Fruit fly (Drosophila melanogaster) whole organism, embryonic: ENCODE results near the gene CG15365.
A peak's percentile ranks its signal among the peaks of the same experiment; 100 is the strongest.

ENCODE experiments used
- Bgb ChIP-seq: fragments of 200-800 bp; sonication (Bioruptor generic); IDR thresholded peaks from 2 replicates; pipeline ENCODE4 v1.3.6; 2022; ENCODE audit warnings: missing biosample characterization, missing genetic modification characterization; ENCODE audit not compliant: partially characterized antibody
- Blimp-1 ChIP-seq: fragments of 200-800 bp; sonication (Bioruptor generic); optimal IDR thresholded peaks from 3 replicates; lab custom pipeline; 2018; ENCODE audit warnings: missing biosample characterization, missing genetic modification characterization, mild to moderate bottlenecking, moderate library complexity, missing genetic modification reagents
- CG10267 ChIP-seq: fragments of 200-800 bp; sonication (Bioruptor generic); optimal IDR thresholded peaks from 2 replicates; lab custom pipeline; 2018; ENCODE audit warnings: missing biosample characterization, mild to moderate bottlenecking, missing genetic modification characterization, moderate library complexity
- CG10543 ChIP-seq: fragments of 200-800 bp; sonication (Bioruptor generic); optimal IDR thresholded peaks from 3 replicates; lab custom pipeline; 2017; ENCODE audit warnings: missing biosample characterization, mild to moderate bottlenecking, missing genetic modification characterization, moderate library complexity
- CG11093 ChIP-seq: fragments of 200-800 bp; sonication (Bioruptor generic); IDR thresholded peaks from 3 replicates; pipeline ENCODE4 v1.3.6; 2022; ENCODE audit warnings: missing biosample characterization, missing genetic modification characterization
- CG11247 ChIP-seq: fragments of 200-800 bp; sonication (Bioruptor generic); IDR thresholded peaks from 2 replicates; pipeline ENCODE4 v1.3.6; 2022; ENCODE audit warnings: missing biosample characterization, missing genetic modification characterization
- CG11560 ChIP-seq: fragments of 200-800 bp; sonication (Bioruptor generic); IDR thresholded peaks from 3 replicates; pipeline ENCODE4 v1.3.6; 2022; ENCODE audit warnings: missing biosample characterization, missing genetic modification characterization
- CG15601 ChIP-seq: fragments of 200-800 bp; sonication (Bioruptor generic); optimal IDR thresholded peaks from 3 replicates; lab custom pipeline; 2019; ENCODE audit warnings: missing biosample characterization, mild to moderate bottlenecking, missing genetic modification characterization, moderate library complexity
- CG17359 ChIP-seq: fragments of 200-800 bp; sonication (Bioruptor generic); optimal IDR thresholded peaks from 3 replicates; lab custom pipeline; 2018; ENCODE audit warnings: missing biosample characterization, mild to moderate bottlenecking, missing genetic modification characterization, moderate library complexity
- CG17361 ChIP-seq: fragments of 200-800 bp; sonication (Bioruptor generic); IDR thresholded peaks from 3 replicates; pipeline ENCODE4 v1.3.6; 2022; ENCODE audit warnings: missing biosample characterization, missing genetic modification characterization
- CG17829 ChIP-seq: fragments of 200-800 bp; optimal IDR thresholded peaks from 2 replicates; lab custom pipeline; 2019; ENCODE audit warnings: missing biosample characterization, mild to moderate bottlenecking, missing genetic modification characterization, moderate library complexity
- CG2678 ChIP-seq: fragments of 200-800 bp; sonication (Bioruptor generic); optimal IDR thresholded peaks from 3 replicates; lab custom pipeline; 2019; ENCODE audit warnings: missing biosample characterization, mild to moderate bottlenecking, missing genetic modification characterization, moderate library complexity
- CG31224 ChIP-seq: fragments of 200-800 bp; sonication (Bioruptor generic); IDR thresholded peaks from 2 replicates; pipeline ENCODE4 v1.3.6; 2022; ENCODE audit warnings: missing biosample characterization, missing genetic modification characterization
- CG32532 ChIP-seq: fragments of 200-800 bp; sonication (Bioruptor generic); IDR thresholded peaks from 2 replicates; pipeline ENCODE4 v1.3.6; 2022; ENCODE audit warnings: missing biosample characterization, missing genetic modification characterization
- CG7556 ChIP-seq: fragments of 200-800 bp; sonication (Bioruptor generic); optimal IDR thresholded peaks from 2 replicates; lab custom pipeline; 2017; ENCODE audit warnings: missing biosample characterization, mild to moderate bottlenecking, missing genetic modification characterization
- CG9727 ChIP-seq: fragments of 200-800 bp; sonication (Bioruptor generic); optimal IDR thresholded peaks from 3 replicates; lab custom pipeline; 2017; ENCODE audit warnings: missing biosample characterization, mild to moderate bottlenecking, missing genetic modification characterization
- CG9932 ChIP-seq: fragments of 200-800 bp; sonication (Bioruptor generic); IDR thresholded peaks from 2 replicates; pipeline ENCODE4 v1.3.6; 2022; ENCODE audit warnings: missing biosample characterization, missing genetic modification characterization
- Camta ChIP-seq: fragments of 200-800 bp; sonication (Bioruptor generic); optimal IDR thresholded peaks from 2 replicates; lab custom pipeline; 2016; ENCODE audit warnings: missing biosample characterization, missing genetic modification characterization
- E2f2 ChIP-seq: fragments of 200-800 bp; sonication (Bioruptor generic); IDR thresholded peaks from 2 replicates; pipeline ENCODE4 v1.3.6; 2022; ENCODE audit warnings: missing biosample characterization, missing genetic modification characterization
- HmgD ChIP-seq: fragments of 200-800 bp; sonication (Bioruptor generic); optimal IDR thresholded peaks from 3 replicates; lab custom pipeline; 2016; ENCODE audit warnings: missing biosample characterization, missing genetic modification characterization
- Hmr ChIP-seq: fragments of 200-800 bp; sonication (Bioruptor generic); optimal IDR thresholded peaks from 3 replicates; lab custom pipeline; 2017; ENCODE audit warnings: mild to moderate bottlenecking, missing biosample characterization, missing genetic modification reagents, missing genetic modification characterization
- Mes4 ChIP-seq: fragments of 200-800 bp; sonication (Bioruptor generic); optimal IDR thresholded peaks from 2 replicates; lab custom pipeline; 2016; ENCODE audit warnings: missing biosample characterization, missing genetic modification characterization
- Optix ChIP-seq: fragments of 200-800 bp; sonication (Bioruptor generic); IDR thresholded peaks from 3 replicates; pipeline ENCODE4 v1.3.6; 2022; ENCODE audit warnings: missing biosample characterization, missing genetic modification characterization
- Ptx1 ChIP-seq: fragments of 200-800 bp; sonication (Bioruptor generic); IDR thresholded peaks from 2 replicates; pipeline ENCODE4 v1.3.6; 2022; ENCODE audit warnings: missing biosample characterization, missing genetic modification characterization
- Sox102F ChIP-seq: fragments of 200-800 bp; sonication (Bioruptor generic); optimal IDR thresholded peaks from 2 replicates; lab custom pipeline; 2018; ENCODE audit warnings: missing biosample characterization, mild to moderate bottlenecking, missing genetic modification characterization, moderate library complexity
- Spps ChIP-seq: fragments of 200-800 bp; sonication (Bioruptor generic); optimal IDR thresholded peaks from 2 replicates; lab custom pipeline; 2018; ENCODE audit warnings: missing biosample characterization, mild to moderate bottlenecking, missing genetic modification characterization
- Ssrp ChIP-seq: fragments of 200-800 bp; sonication (Bioruptor generic); optimal IDR thresholded peaks from 2 replicates; lab custom pipeline; 2018; ENCODE audit warnings: missing biosample characterization, mild to moderate bottlenecking, missing genetic modification characterization, moderate library complexity
- Taf1 ChIP-seq: fragments of 200-800 bp; sonication (Bioruptor generic); IDR thresholded peaks from 2 replicates; pipeline ENCODE4 v1.3.6; 2022; ENCODE audit warnings: missing biosample characterization, missing genetic modification characterization
- Usf ChIP-seq: fragments of 200-800 bp; sonication (Bioruptor generic); optimal IDR thresholded peaks from 2 replicates; lab custom pipeline; 2017; ENCODE audit warnings: missing genotype, missing biosample characterization, missing genetic modification characterization
- Xbp1 ChIP-seq: fragments of 200-800 bp; sonication (Bioruptor generic); optimal IDR thresholded peaks from 3 replicates; lab custom pipeline; 2016; ENCODE audit warnings: missing biosample characterization, mild to moderate bottlenecking, missing genetic modification characterization
- bab2 ChIP-seq: fragments of 200-800 bp; sonication (Bioruptor generic); optimal IDR thresholded peaks from 2 replicates; lab custom pipeline; 2016; ENCODE audit warnings: missing biosample characterization, missing genetic modification characterization
- chif ChIP-seq, 2 experiments: fragments of 200-800 bp; sonication (Bioruptor generic); optimal IDR thresholded peaks; 3 replicates each; lab custom pipeline; 2016; ENCODE audit warnings: missing biosample characterization in 2 of 2, missing genetic modification characterization in 2 of 2
- chinmo ChIP-seq: fragments of 200-800 bp; sonication (Bioruptor generic); IDR thresholded peaks from 4 replicates; pipeline ENCODE4 v1.3.6; 2022; ENCODE audit warnings: missing biosample characterization, missing genetic modification characterization; ENCODE audit not compliant: partially characterized antibody
- dm ChIP-seq: fragments of 200-800 bp; sonication (Bioruptor generic); optimal IDR thresholded peaks from 3 replicates; lab custom pipeline; 2016; ENCODE audit warnings: missing biosample characterization, missing genetic modification characterization
- dmrt11E ChIP-seq: fragments of 200-800 bp; sonication (Bioruptor generic); optimal IDR thresholded peaks from 3 replicates; lab custom pipeline; 2018; ENCODE audit warnings: missing biosample characterization, mild to moderate bottlenecking, missing genetic modification characterization, moderate library complexity
- dpn ChIP-seq, 2 experiments: fragments of 200-800 bp; sonication (Bioruptor generic); optimal IDR thresholded peaks; 3 replicates each; lab custom pipeline; 2016; ENCODE audit warnings: missing biosample characterization in 2 of 2, missing genetic modification characterization in 2 of 2
- dysf ChIP-seq: fragments of 200-800 bp; sonication (Bioruptor generic); IDR thresholded peaks from 3 replicates; pipeline ENCODE4 v1.3.6; 2022; ENCODE audit warnings: missing biosample characterization, missing genetic modification characterization
- esg ChIP-seq: fragments of 200-800 bp; sonication (Bioruptor generic); conservative IDR thresholded peaks from 2 replicates; pipeline ENCODE4 v1.3.6; 2022; ENCODE audit warnings: missing biosample characterization, missing genetic modification characterization
- eve ChIP-seq, 2 experiments: fragments of >200 bp; optimal IDR thresholded peaks; 2 replicates each; lab custom pipeline; 2017; ENCODE audit warnings: missing biosample characterization in 2 of 2, missing genetic modification characterization in 2 of 2
- ewg ChIP-seq: fragments of 200-800 bp; sonication (Bioruptor generic); optimal IDR thresholded peaks from 3 replicates; lab custom pipeline; 2017; ENCODE audit warnings: mild to moderate bottlenecking, missing biosample characterization, missing genetic modification reagents, missing genetic modification characterization
- fru ChIP-seq: fragments of >200 bp; optimal IDR thresholded peaks from 2 replicates; lab custom pipeline; 2017
- her ChIP-seq: fragments of 200-800 bp; sonication (Bioruptor generic); optimal IDR thresholded peaks from 2 replicates; lab custom pipeline; 2016; ENCODE audit warnings: missing biosample characterization, missing genetic modification characterization
- ind ChIP-seq: fragments of 200-800 bp; sonication (Bioruptor generic); optimal IDR thresholded peaks from 3 replicates; lab custom pipeline; 2016; ENCODE audit warnings: missing biosample characterization, missing genetic modification characterization
- kay ChIP-seq: fragments of 200-800 bp; sonication (Bioruptor generic); optimal IDR thresholded peaks from 2 replicates; lab custom pipeline; 2016; ENCODE audit warnings: missing biosample characterization, missing genetic modification characterization
- pho ChIP-seq: fragments of 200-800 bp; sonication (Bioruptor generic); optimal IDR thresholded peaks from 2 replicates; lab custom pipeline; 2016; ENCODE audit warnings: missing biosample characterization, missing genetic modification characterization
- phol ChIP-seq: fragments of 200-800 bp; sonication (Bioruptor generic); optimal IDR thresholded peaks from 3 replicates; lab custom pipeline; 2018; ENCODE audit warnings: missing biosample characterization, mild to moderate bottlenecking, missing genetic modification characterization, moderate library complexity
- sna ChIP-seq: fragments of 200-800 bp; sonication (Bioruptor generic); IDR thresholded peaks from 2 replicates; pipeline ENCODE4 v1.3.6; 2022; ENCODE audit warnings: missing biosample characterization, missing genetic modification characterization; ENCODE audit not compliant: partially characterized antibody
- stc ChIP-seq: fragments of 200-800 bp; sonication (Bioruptor generic); IDR thresholded peaks from 2 replicates; pipeline ENCODE4 v1.3.6; 2022; ENCODE audit warnings: missing biosample characterization, missing genetic modification characterization
- stwl ChIP-seq: fragments of 200-800 bp; sonication (Bioruptor generic); optimal IDR thresholded peaks from 3 replicates; lab custom pipeline; 2018; ENCODE audit warnings: missing biosample characterization, mild to moderate bottlenecking, missing genetic modification characterization, moderate library complexity
- zen ChIP-seq: fragments of 200-800 bp; sonication (Bioruptor generic); optimal IDR thresholded peaks from 3 replicates; lab custom pipeline; 2018; ENCODE audit warnings: missing biosample characterization, mild to moderate bottlenecking, missing genetic modification characterization, moderate library complexity
- zfh2 ChIP-seq: fragments of 200-800 bp; sonication (Bioruptor generic); optimal IDR thresholded peaks from 2 replicates; lab custom pipeline; 2016; ENCODE audit warnings: missing biosample characterization, missing genetic modification characterization

Gene CG15365

DNA sequence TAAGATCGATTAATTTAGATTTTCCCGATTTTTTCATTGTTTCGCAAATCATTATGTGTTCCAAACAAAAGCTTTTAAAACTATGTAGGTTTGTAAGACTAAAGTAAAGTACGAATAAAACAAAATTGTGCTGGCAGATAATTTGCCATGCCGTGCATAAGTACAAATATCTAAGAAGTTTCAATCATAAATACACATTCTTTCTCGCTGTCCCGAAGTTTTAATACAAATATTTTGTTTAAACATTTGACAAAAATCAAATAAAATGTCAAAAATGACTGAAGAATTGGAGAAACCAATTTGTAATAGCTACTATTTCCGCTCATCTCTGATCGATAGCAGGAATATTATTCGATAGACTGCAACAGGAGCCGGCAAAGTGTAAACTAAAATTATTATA, 14.8 kb upstream of the CG15365 start, which contains the start of gene APC4 (continued):
- no peak for TF ChIP-seq Mes4
- TF ChIP-seq sna (GFP tag; lab: Robert Waterston, UW): no peak
- TF ChIP-seq Usf (GFP tag; lab: Kevin White, UChicago): no peak
- peak; percentile 26 for TF ChIP-seq CG10543 (GFP tag; lab: Kevin White, UChicago)
- TF ChIP-seq Xbp1 (GFP tag; lab: Kevin White, UChicago): peak; percentile 30
- no peak for TF ChIP-seq CG32532 (GFP tag; lab: Robert Waterston, UW)
- TF ChIP-seq HmgD (GFP tag; lab: Kevin White, UChicago): no peak
- TF ChIP-seq Blimp-1: no peak
- TF ChIP-seq Bgb: no peak
- peak; percentile 37 for TF ChIP-seq Ssrp (tag; lab: Kevin White, UChicago)
- TF ChIP-seq her: no peak
- TF ChIP-seq bab2 (GFP tag; lab: Kevin White, UChicago): peak; percentile 25
- peak in 1 of 2 experiments; percentile 34 for TF ChIP-seq chif (GFP tag; optimal IDR thresholded peaks at IDR 0.05; lab: Kevin White, UChicago)
- TF ChIP-seq Sox102F: no peak
- TF ChIP-seq Optix (GFP tag; lab: Robert Waterston, UW): no peak
- TF ChIP-seq Spps: no peak
- TF ChIP-seq CG15601 (tag; lab: Kevin White, UChicago): no peak
- peak; percentile 17 for TF ChIP-seq Hmr (GFP tag; lab: Kevin White, UChicago)
- no peak for TF ChIP-seq CG11093
- peak; percentile 30 for TF ChIP-seq Camta (GFP tag; lab: Kevin White, UChicago)
- no peak; the same call in 1 of the 2 replicates for TF ChIP-seq esg
- peak; percentile 14 for TF ChIP-seq CG17829 (tag; lab: Kevin White, UChicago)
- TF ChIP-seq CG7556 (GFP tag; lab: Kevin White, UChicago): peak; percentile 40
- peak; percentile 54 for TF ChIP-seq CG2678
- TF ChIP-seq ind (GFP tag; lab: Kevin White, UChicago): peak; percentile 32
- TF ChIP-seq phol (tag; lab: Kevin White, UChicago): peak; percentile 60
- no peak for TF ChIP-seq dm
- peak; percentile 33 for TF ChIP-seq CG10267
- TF ChIP-seq zfh2 (GFP tag; lab: Kevin White, UChicago): peak; percentile 36
- peak; percentile 6 for TF ChIP-seq CG9727 (GFP tag; lab: Kevin White, UChicago)
- no peak for TF ChIP-seq stc (GFP tag; lab: Robert Waterston, UW)
- no peak for TF ChIP-seq chinmo
- TF ChIP-seq Taf1 (GFP tag; lab: Robert Waterston, UW): no peak
- TF ChIP-seq pho: peak; percentile 24
- TF ChIP-seq CG31224 (GFP tag; lab: Robert Waterston, UW): no peak
- TF ChIP-seq CG9932 (GFP tag; lab: Robert Waterston, UW): peak; percentile 51
- TF ChIP-seq fru (lab: Kevin White, UChicago): no peak
- TF ChIP-seq CG17359: peak; percentile 25
- peak; percentile 13 for TF ChIP-seq zen (tag; lab: Kevin White, UChicago)
- TF ChIP-seq kay (GFP tag; lab: Kevin White, UChicago): no peak
- no peak for TF ChIP-seq ewg
- no peak for TF ChIP-seq CG11247 (GFP tag; lab: Robert Waterston, UW)
- TF ChIP-seq dmrt11E: peak; percentile 25
- no peak for TF ChIP-seq dysf
- TF ChIP-seq E2f2: 0 out of 2 replicates have a peak, but pooled peaks have one; percentile 23
- peak; percentile 68 for TF ChIP-seq CG17361 (GFP tag; lab: Robert Waterston, UW)
- TF ChIP-seq stwl (tag; lab: Kevin White, UChicago): no peak
- peak; percentile 14 to 20 for TF ChIP-seq dpn (GFP tag; optimal IDR thresholded peaks at IDR 0.05; lab: Kevin White, UChicago)
- no peak for TF ChIP-seq eve (GFP tag; optimal IDR thresholded peaks at IDR 0.05; lab: Kevin White, UChicago)
- TF ChIP-seq Ptx1 (GFP tag; lab: Robert Waterston, UW): peak; percentile 18; the same call in 1 of the 2 replicates
- peak; percentile 88 for TF ChIP-seq CG11560
